Worm (Caenorhabditis elegans) whole organism, late embryonic: ENCODE data around the gene cyp-33C1.

Experiments used
- C38D4.7 ChIP-seq: fragments of 200-800 bp; sonication (Bioruptor generic); optimal IDR thresholded peaks from 2 replicates; lab custom pipeline; 2018; ENCODE audit warnings: mild to moderate bottlenecking, missing genetic modification characterization, moderate library complexity, missing compliant biosample characterization
- ceh-24 ChIP-seq: sonication (generic microtip); optimal IDR thresholded peaks from 2 replicates; lab custom pipeline; 2016; ENCODE audit warnings: mild to moderate bottlenecking, missing genetic modification characterization, missing compliant biosample characterization
- dve-1 ChIP-seq: sonication (generic microtip); optimal IDR thresholded peaks from 2 replicates; lab custom pipeline; 2017; ENCODE audit warnings: antibody characterized with exemption, mild to moderate bottlenecking, missing genetic modification characterization, missing compliant biosample characterization
- gmeb-2 ChIP-seq: sonication (generic microtip); optimal IDR thresholded peaks from 2 replicates; lab custom pipeline; 2016; ENCODE audit warnings: missing genetic modification characterization, inconsistent platforms, missing compliant biosample characterization
- hlh-8 ChIP-seq: sonication (generic microtip); optimal IDR thresholded peaks from 2 replicates; lab custom pipeline; 2016; ENCODE audit warnings: missing genotype, missing genetic modification characterization, missing compliant biosample characterization
- nhr-11 ChIP-seq: fragments of 150-350 bp; optimal IDR thresholded peaks from 2 replicates; lab custom pipeline; 2014; ENCODE audit warnings: missing biosample characterization, missing genetic modification characterization
- npax-4 ChIP-seq: sonication (generic microtip); optimal IDR thresholded peaks from 2 replicates; lab custom pipeline; 2016; ENCODE audit warnings: missing genetic modification characterization, missing compliant biosample characterization
- pax-1 ChIP-seq: fragments of 150-350 bp; optimal IDR thresholded peaks from 2 replicates; lab custom pipeline; 2014; ENCODE audit warnings: missing biosample characterization, missing genetic modification characterization
- unc-55 ChIP-seq: sonication (generic microtip); optimal IDR thresholded peaks from 2 replicates; lab custom pipeline; 2017; ENCODE audit warnings: missing biosample characterization, missing genetic modification reagents, missing genetic modification characterization

ce11 chrV:2151458-2151857 lies 27.9 kb upstream of the cyp-33C1 start, which contains the start of gene srbc-24:
- TF ChIP-seq dve-1 (no peak), C38D4.7 (GFP tag; lab: Kevin White, UChicago) (no peak), gmeb-2 (tag; lab: Kevin White, UChicago) (no peak), ceh-24 (no peak), npax-4 (tag; lab: Kevin White, UChicago) (no peak), pax-1 (tag; lab: Kevin White, UChicago) (no peak), unc-55 (GFP tag; lab: Kevin White, UChicago) (no peak), nhr-11 (no peak), hlh-8 (tag; lab: Kevin White, UChicago) (no peak)
